Fruit fly (Drosophila melanogaster) whole organism, pupa: Measurements from ENCODE around the gene Gs2.

Source experiments
- CG10348 ChIP-seq: fragments of 200-800 bp; sonication (Bioruptor generic); IDR thresholded peaks from 2 replicates; pipeline ENCODE4 v1.3.6; 2022; ENCODE audit warnings: missing biosample characterization, missing genetic modification characterization
- CG12605 ChIP-seq: fragments of 200-800 bp; sonication (Bioruptor generic); IDR thresholded peaks from 2 replicates; pipeline ENCODE4 v1.3.6; 2022; ENCODE audit warnings: missing biosample characterization, missing genetic modification characterization
- CG14655 ChIP-seq: fragments of 200-800 bp; sonication (Bioruptor generic); optimal IDR thresholded peaks from 3 replicates; lab custom pipeline; 2017; ENCODE audit warnings: mild to moderate bottlenecking, missing biosample characterization, missing genetic modification reagents, missing genetic modification characterization
- CG15710 ChIP-seq: fragments of 200-800 bp; sonication (Bioruptor generic); optimal IDR thresholded peaks from 2 replicates; lab custom pipeline; 2018; ENCODE audit warnings: missing biosample characterization, mild to moderate bottlenecking, missing genetic modification characterization, moderate library complexity
- CG17806 ChIP-seq: fragments of 200-800 bp; sonication (Bioruptor generic); optimal IDR thresholded peaks from 2 replicates; lab custom pipeline; 2018; ENCODE audit warnings: missing biosample characterization, mild to moderate bottlenecking, missing genetic modification characterization, moderate library complexity
- CG34367 ChIP-seq: fragments of 200-800 bp; sonication (Bioruptor generic); optimal IDR thresholded peaks from 2 replicates; lab custom pipeline; 2018; ENCODE audit warnings: missing biosample characterization, mild to moderate bottlenecking, missing genetic modification characterization
- CG9948 ChIP-seq: fragments of 200-800 bp; sonication (Bioruptor generic); optimal IDR thresholded peaks from 2 replicates; lab custom pipeline; 2018; ENCODE audit warnings: missing biosample characterization, mild to moderate bottlenecking, missing genetic modification characterization, moderate library complexity
- D1 ChIP-seq: fragments of 200-800 bp; sonication (Bioruptor generic); optimal IDR thresholded peaks from 2 replicates; lab custom pipeline; 2018; ENCODE audit warnings: missing biosample characterization, mild to moderate bottlenecking, missing genetic modification characterization, moderate library complexity
- EcR ChIP-seq: fragments of 200-800 bp; sonication (Bioruptor generic); optimal IDR thresholded peaks from 3 replicates; lab custom pipeline; 2019; ENCODE audit warnings: missing biosample characterization, missing genetic modification characterization, mild to moderate bottlenecking, moderate library complexity, missing genetic modification reagents
- Ets98B ChIP-seq: fragments of 200-800 bp; sonication (Bioruptor generic); IDR thresholded peaks from 2 replicates; pipeline ENCODE4 v1.3.6; 2022; ENCODE audit warnings: missing biosample characterization, missing genetic modification characterization
- Pif1B ChIP-seq: fragments of 200-800 bp; sonication (Bioruptor generic); optimal IDR thresholded peaks from 3 replicates; lab custom pipeline; 2016; ENCODE audit warnings: missing biosample characterization, missing genetic modification characterization
- fd96Ca ChIP-seq: fragments of 200-800 bp; sonication (Bioruptor generic); IDR thresholded peaks from 3 replicates; pipeline ENCODE4 v1.3.6; 2022; ENCODE audit warnings: missing biosample characterization, missing genetic modification characterization
- gl ChIP-seq: fragments of 200-800 bp; sonication (Bioruptor generic); optimal IDR thresholded peaks from 2 replicates; lab custom pipeline; 2018; ENCODE audit warnings: missing biosample characterization, mild to moderate bottlenecking, missing genetic modification characterization
- rn ChIP-seq: fragments of 200-800 bp; sonication (Bioruptor generic); IDR thresholded peaks from 2 replicates; pipeline ENCODE4 v1.3.6; 2022; ENCODE audit warnings: missing biosample characterization, missing genetic modification characterization

DNA sequence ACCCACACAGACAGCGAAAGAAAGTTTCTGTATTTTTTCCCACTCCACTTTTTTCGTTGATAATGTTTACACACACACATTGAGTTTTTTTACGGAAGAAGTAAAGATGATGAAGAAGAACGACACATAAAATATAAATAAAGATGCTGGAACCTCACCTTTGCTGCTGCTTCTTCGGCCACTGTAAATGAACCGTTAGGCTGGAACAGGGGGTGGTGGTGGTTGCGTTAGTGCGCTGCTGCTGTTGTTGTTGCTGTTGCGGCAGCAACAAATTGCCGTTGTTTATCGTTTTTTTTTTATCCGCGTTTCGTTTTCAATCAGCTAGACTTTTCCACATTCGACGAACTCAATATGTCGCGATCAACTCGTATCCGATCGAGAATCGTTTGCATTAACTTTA is 31.0 kb downstream of the Gs2 start:
- TF ChIP-seq EcR (no peak), CG15710 (tag; lab: Kevin White, UChicago) (no peak), CG10348 (GFP tag; lab: Robert Waterston, UW) (no peak), CG12605 (GFP tag; lab: Robert Waterston, UW) (no peak), Ets98B (GFP tag; lab: Robert Waterston, UW) (no peak), CG34367 (tag; lab: Kevin White, UChicago) (no peak), CG9948 (tag; lab: Kevin White, UChicago) (no peak), CG17806 (no peak), rn (GFP tag; lab: Robert Waterston, UW) (no peak), D1 (no peak), CG14655 (GFP tag; lab: Kevin White, UChicago) (no peak), Pif1B (GFP tag; lab: Kevin White, UChicago) (no peak), fd96Ca (no peak), gl (tag; lab: Kevin White, UChicago) (no peak)
